Fruit fly (Drosophila melanogaster) whole organism, embryonic: ENCODE results near the gene Pp2A-29B.

ENCODE experiments used
- CG11695 ChIP-seq: fragments of 200-800 bp; sonication (Bioruptor generic); IDR thresholded peaks from 3 replicates; pipeline ENCODE4 v1.3.6; 2022; ENCODE audit warnings: missing biosample characterization, missing genetic modification characterization
- CG13123 ChIP-seq: fragments of 200-800 bp; sonication (Bioruptor generic); optimal IDR thresholded peaks from 2 replicates; lab custom pipeline; 2016; ENCODE audit warnings: missing biosample characterization, missing genetic modification characterization
- CG14050 ChIP-seq: fragments of 200-800 bp; sonication (Bioruptor generic); IDR thresholded peaks from 3 replicates; pipeline ENCODE4 v1.3.6; 2022; ENCODE audit warnings: missing biosample characterization, missing genetic modification characterization
- CG17359 ChIP-seq: fragments of 200-800 bp; sonication (Bioruptor generic); optimal IDR thresholded peaks from 3 replicates; lab custom pipeline; 2018; ENCODE audit warnings: missing biosample characterization, mild to moderate bottlenecking, missing genetic modification characterization, moderate library complexity
- CG2712 ChIP-seq: fragments of 200-800 bp; optimal IDR thresholded peaks from 3 replicates; lab custom pipeline; 2019; ENCODE audit warnings: missing biosample characterization, mild to moderate bottlenecking, missing genetic modification characterization, moderate library complexity
- CG2889 ChIP-seq: fragments of 200-800 bp; sonication (Bioruptor generic); IDR thresholded peaks from 3 replicates; pipeline ENCODE4 v1.3.6; 2022; ENCODE audit warnings: missing biosample characterization, missing genetic modification characterization
- CG3065 ChIP-seq: fragments of 200-800 bp; sonication (Bioruptor generic); optimal IDR thresholded peaks from 2 replicates; lab custom pipeline; 2016; ENCODE audit warnings: missing biosample characterization, missing genetic modification characterization
- CG43689 ChIP-seq: fragments of 200-800 bp; sonication (Bioruptor generic); IDR thresholded peaks from 2 replicates; pipeline ENCODE4 v1.3.6; 2022; ENCODE audit warnings: missing biosample characterization, missing genetic modification characterization
- CG4730 ChIP-seq: fragments of 200-800 bp; sonication (Bioruptor generic); IDR thresholded peaks from 2 replicates; pipeline ENCODE4 v1.3.6; 2022; ENCODE audit warnings: missing biosample characterization, missing genetic modification characterization
- CG6765 ChIP-seq: fragments of 200-800 bp; sonication (Bioruptor generic); optimal IDR thresholded peaks from 3 replicates; lab custom pipeline; 2017; ENCODE audit warnings: missing biosample characterization, mild to moderate bottlenecking, missing genetic modification characterization
- CG8478 ChIP-seq: fragments of >200 bp; optimal IDR thresholded peaks from 2 replicates; lab custom pipeline; 2018
- CG9609 ChIP-seq: fragments of 200-800 bp; sonication (Bioruptor generic); optimal IDR thresholded peaks from 3 replicates; lab custom pipeline; 2016; ENCODE audit warnings: missing biosample characterization, missing genetic modification characterization
- CG9817 ChIP-seq: fragments of 200-800 bp; sonication (Bioruptor generic); optimal IDR thresholded peaks from 2 replicates; lab custom pipeline; 2018; ENCODE audit warnings: missing biosample characterization, mild to moderate bottlenecking, missing genetic modification characterization, moderate library complexity
- Dip3 ChIP-seq: fragments of 200-800 bp; sonication (Bioruptor generic); optimal IDR thresholded peaks from 3 replicates; lab custom pipeline; 2016; ENCODE audit warnings: missing biosample characterization, missing genetic modification characterization
- Dll ChIP-seq: fragments of 200-800 bp; sonication (Bioruptor generic); IDR thresholded peaks from 4 replicates; pipeline ENCODE4 v1.3.6; 2022; ENCODE audit warnings: missing biosample characterization, missing genetic modification characterization; ENCODE audit not compliant: partially characterized antibody
- Dref ChIP-seq: fragments of 200-800 bp; sonication (Bioruptor generic); IDR thresholded peaks from 2 replicates; pipeline ENCODE4 v1.3.6; 2022; ENCODE audit warnings: missing biosample characterization, missing genetic modification characterization
- Lpt ChIP-seq: fragments of >200 bp; optimal IDR thresholded peaks from 2 replicates; lab custom pipeline; 2018; ENCODE audit warnings: missing biosample characterization, missing genetic modification characterization
- MBD-R2 ChIP-seq: fragments of 200-800 bp; sonication (Bioruptor generic); IDR thresholded peaks from 2 replicates; pipeline ENCODE4 v1.3.6; 2022; ENCODE audit warnings: missing biosample characterization, missing genetic modification characterization
- Max ChIP-seq: fragments of 200-800 bp; sonication (Bioruptor generic); optimal IDR thresholded peaks from 2 replicates; lab custom pipeline; 2016; ENCODE audit warnings: missing biosample characterization, mild to moderate bottlenecking, missing genetic modification characterization
- Meics ChIP-seq: fragments of 200-800 bp; sonication (Bioruptor generic); optimal IDR thresholded peaks from 2 replicates; lab custom pipeline; 2017; ENCODE audit warnings: missing biosample characterization, mild to moderate bottlenecking, missing genetic modification characterization
- NFAT ChIP-seq: fragments of 200-800 bp; sonication (Bioruptor generic); IDR thresholded peaks from 2 replicates; pipeline ENCODE4 v1.3.6; 2022; ENCODE audit warnings: missing biosample characterization, missing genetic modification characterization
- Sin3A ChIP-seq: fragments of >200 bp; optimal IDR thresholded peaks from 2 replicates; lab custom pipeline; 2018
- Sox100B ChIP-seq: fragments of 200-800 bp; sonication (Bioruptor generic); optimal IDR thresholded peaks from 3 replicates; lab custom pipeline; 2018; ENCODE audit warnings: missing biosample characterization, mild to moderate bottlenecking, missing genetic modification characterization
- Spps ChIP-seq: fragments of 200-800 bp; sonication (Bioruptor generic); optimal IDR thresholded peaks from 2 replicates; lab custom pipeline; 2018; ENCODE audit warnings: missing biosample characterization, mild to moderate bottlenecking, missing genetic modification characterization
- Usf ChIP-seq: fragments of 200-800 bp; sonication (Bioruptor generic); optimal IDR thresholded peaks from 2 replicates; lab custom pipeline; 2017; ENCODE audit warnings: missing genotype, missing biosample characterization, missing genetic modification characterization
- bbx ChIP-seq: fragments of 200-800 bp; sonication (Bioruptor generic); IDR thresholded peaks from 2 replicates; pipeline ENCODE4 v1.3.6; 2022; ENCODE audit warnings: missing biosample characterization, missing genetic modification characterization; ENCODE audit not compliant: partially characterized antibody
- bowl ChIP-seq: fragments of 200-800 bp; sonication (Bioruptor generic); IDR thresholded peaks from 2 replicates; pipeline ENCODE4 v1.3.6; 2022; ENCODE audit warnings: missing biosample characterization, missing genetic modification characterization
- dm ChIP-seq: fragments of 200-800 bp; sonication (Bioruptor generic); optimal IDR thresholded peaks from 3 replicates; lab custom pipeline; 2016; ENCODE audit warnings: missing biosample characterization, missing genetic modification characterization
- dmrt99B ChIP-seq: fragments of 200-800 bp; sonication (Bioruptor generic); optimal IDR thresholded peaks from 2 replicates; lab custom pipeline; 2018; ENCODE audit warnings: missing biosample characterization, mild to moderate bottlenecking, missing genetic modification characterization, moderate library complexity
- ems ChIP-seq: fragments of 200-800 bp; sonication (Bioruptor generic); optimal IDR thresholded peaks from 3 replicates; lab custom pipeline; 2016; ENCODE audit warnings: missing biosample characterization, missing genetic modification characterization
- exex ChIP-seq: fragments of 200-800 bp; sonication (Bioruptor generic); optimal IDR thresholded peaks from 4 replicates; lab custom pipeline; 2018; ENCODE audit warnings: missing biosample characterization, mild to moderate bottlenecking, missing genetic modification characterization, moderate library complexity
- fd96Cb ChIP-seq: fragments of 200-800 bp; sonication (Bioruptor generic); optimal IDR thresholded peaks from 2 replicates; lab custom pipeline; 2018; ENCODE audit warnings: missing biosample characterization, mild to moderate bottlenecking, missing genetic modification characterization, moderate library complexity
- ham ChIP-seq: fragments of 200-800 bp; sonication (Bioruptor generic); IDR thresholded peaks from 2 replicates; pipeline ENCODE4 v1.3.6; 2022; ENCODE audit warnings: missing biosample characterization, missing genetic modification characterization
- hth ChIP-seq: fragments of >200 bp; optimal IDR thresholded peaks from 2 replicates; lab custom pipeline; 2017; ENCODE audit warnings: inconsistent platforms
- klu ChIP-seq: fragments of 200-800 bp; sonication (Bioruptor generic); IDR thresholded peaks from 2 replicates; pipeline ENCODE4 v1.3.6; 2022; ENCODE audit warnings: missing biosample characterization, missing genetic modification characterization
- lab ChIP-seq: fragments of 200-800 bp; sonication (Bioruptor generic); optimal IDR thresholded peaks from 3 replicates; lab custom pipeline; 2017; ENCODE audit warnings: missing biosample characterization, missing genetic modification characterization, mild to moderate bottlenecking, moderate library complexity, missing genetic modification reagents
- lbe ChIP-seq: fragments of 200-800 bp; sonication (Bioruptor generic); optimal IDR thresholded peaks from 2 replicates; lab custom pipeline; 2016; ENCODE audit warnings: missing biosample characterization, mild to moderate bottlenecking, missing genetic modification characterization
- org-1 ChIP-seq: fragments of 200-800 bp; sonication (Bioruptor generic); optimal IDR thresholded peaks from 2 replicates; lab custom pipeline; 2017; ENCODE audit warnings: missing biosample characterization, missing genetic modification characterization
- prd ChIP-seq, 3 experiments: fragments of >200 bp in 2 of 3; fragments of 200-800 bp in 1 of 3; sonication (Bioruptor generic) in 1 of 3; optimal IDR thresholded peaks in 2 of 3; IDR thresholded peaks in 1 of 3; 2 replicates in 2 of 3; 3 replicates in 1 of 3; pipeline versions ENCODE4 v1.3.6 to Lab custom; 2017 to 2022; ENCODE audit warnings: missing biosample characterization in 1 of 3, missing genetic modification characterization in 1 of 3
- ro ChIP-seq: fragments of 200-800 bp; sonication (Bioruptor generic); IDR thresholded peaks from 2 replicates; pipeline ENCODE4 v1.3.6; 2022; ENCODE audit warnings: missing biosample characterization, missing genetic modification characterization
- row ChIP-seq: fragments of 200-800 bp; sonication (Bioruptor generic); IDR thresholded peaks from 3 replicates; pipeline ENCODE4 v1.3.6; 2022; ENCODE audit warnings: missing biosample characterization, missing genetic modification characterization
- scrt ChIP-seq: fragments of 200-800 bp; sonication (Bioruptor generic); optimal IDR thresholded peaks from 2 replicates; lab custom pipeline; 2018; ENCODE audit warnings: missing biosample characterization, mild to moderate bottlenecking, missing genetic modification characterization, moderate library complexity
- sim ChIP-seq: fragments of 200-800 bp; sonication (Bioruptor generic); IDR thresholded peaks from 2 replicates; pipeline ENCODE4 v1.3.6; 2022; ENCODE audit warnings: missing biosample characterization, missing genetic modification characterization
- sqz ChIP-seq: fragments of 200-800 bp; sonication (Bioruptor generic); optimal IDR thresholded peaks from 3 replicates; lab custom pipeline; 2018; ENCODE audit warnings: missing biosample characterization, mild to moderate bottlenecking, missing genetic modification characterization
- stwl ChIP-seq: fragments of 200-800 bp; sonication (Bioruptor generic); optimal IDR thresholded peaks from 3 replicates; lab custom pipeline; 2018; ENCODE audit warnings: missing biosample characterization, mild to moderate bottlenecking, missing genetic modification characterization, moderate library complexity
- tll ChIP-seq, 2 experiments: fragments of 200-800 bp in 1 of 2; fragments of >200 bp in 1 of 2; sonication (Bioruptor generic) in 1 of 2; optimal IDR thresholded peaks; 2 replicates each; lab custom pipeline; 2017 to 2019; ENCODE audit warnings: missing biosample characterization in 2 of 2, missing genetic modification characterization in 2 of 2, mild to moderate bottlenecking in 1 of 2, moderate library complexity in 1 of 2
- trh ChIP-seq: fragments of 200-800 bp; sonication (Bioruptor generic); optimal IDR thresholded peaks from 2 replicates; lab custom pipeline; 2016; ENCODE audit warnings: missing biosample characterization, missing genetic modification characterization
- vnd ChIP-seq: fragments of 200-800 bp; sonication (Bioruptor generic); IDR thresholded peaks from 3 replicates; pipeline ENCODE4 v1.3.6; 2022; ENCODE audit warnings: missing biosample characterization, missing genetic modification characterization; ENCODE audit not compliant: partially characterized antibody
- zen ChIP-seq: fragments of 200-800 bp; sonication (Bioruptor generic); optimal IDR thresholded peaks from 3 replicates; lab custom pipeline; 2018; ENCODE audit warnings: missing biosample characterization, mild to moderate bottlenecking, missing genetic modification characterization, moderate library complexity

Pp2A-29B gene

DNA sequence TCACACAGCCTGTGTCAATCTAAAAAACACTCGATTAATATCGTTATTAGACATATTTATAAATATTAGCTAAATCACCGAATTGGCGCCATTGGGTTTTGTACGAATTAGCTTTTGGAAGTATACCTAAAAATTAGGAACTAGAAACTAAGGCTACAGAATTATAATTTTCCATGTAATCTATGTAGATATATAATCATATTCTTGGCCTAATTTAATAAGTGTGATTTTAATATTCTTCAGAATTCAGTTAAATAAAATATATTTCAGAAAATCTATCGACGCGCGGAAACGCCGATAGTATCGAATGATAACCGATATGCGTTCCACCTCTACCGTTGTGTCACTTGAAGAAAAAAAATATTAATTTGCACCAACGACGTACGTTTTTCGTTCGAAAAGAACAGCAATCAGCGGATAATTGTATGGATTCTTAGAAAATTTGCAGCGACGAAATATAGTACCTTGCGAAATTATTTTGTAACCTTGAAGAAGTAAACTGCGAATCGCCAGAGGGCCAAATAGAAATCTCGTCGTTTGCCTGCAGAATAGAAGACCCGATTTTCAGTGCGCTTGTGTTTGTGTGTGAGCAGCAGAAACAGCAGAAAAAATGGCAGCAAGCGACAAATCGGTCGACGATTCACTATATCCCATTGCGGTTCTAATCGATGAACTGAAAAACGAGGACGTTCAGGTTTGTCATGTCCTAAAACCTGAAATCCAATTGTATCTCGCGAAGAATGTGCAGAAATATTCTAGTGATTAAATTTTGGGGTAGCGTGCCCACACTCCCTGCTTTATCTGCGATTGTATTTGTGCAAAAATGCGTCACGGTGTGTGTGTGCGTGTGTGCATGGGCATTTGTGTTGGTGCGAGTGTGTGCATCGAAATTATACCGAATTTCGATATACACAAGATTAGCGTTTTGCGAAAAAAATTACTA, at the start of gene Pp2A-29B:
Gene Pp2A-29B, plus strand, starts transcription at position 338 of the 943 bp plus-strand sequence.
- TF ChIP-seq CG13123 (GFP tag; lab: Kevin White, UChicago) (no peak), CG6765 (no peak), CG2889 (GFP tag; lab: Robert Waterston, UW) (no peak), ham (GFP tag; lab: Robert Waterston, UW) (no peak), Max (peak; percentile 23), Sin3A (lab: Kevin White, UChicago) (peak; percentile 32), dm (GFP tag; lab: Kevin White, UChicago) (no peak), exex (tag; lab: Kevin White, UChicago) (peak; percentile 35), hth (no peak), Dref (GFP tag; lab: Robert Waterston, UW) (peak; percentile 57), Usf (no peak), Dll (GFP tag; lab: Robert Waterston, UW) (peak; percentile 100), sim (GFP tag; lab: Robert Waterston, UW) (no peak), bowl (no peak), Dip3 (peak; percentile 19), org-1 (no peak), stwl (tag; lab: Kevin White, UChicago) (peak; percentile 51), vnd (peak; percentile 100), zen (peak; percentile 59), CG43689 (GFP tag; lab: Robert Waterston, UW) (no peak), scrt (GFP tag; lab: Kevin White, UChicago) (peak; percentile 22), dmrt99B (no peak), lab (GFP tag; lab: Kevin White, UChicago) (peak; percentile 15), CG11695 (GFP tag; lab: Robert Waterston, UW) (no peak), CG9609 (GFP tag; lab: Kevin White, UChicago) (no peak), CG3065 (GFP tag; lab: Kevin White, UChicago) (no peak), ro (no peak), row (GFP tag; lab: Robert Waterston, UW) (peak; percentile 85), Meics (GFP tag; lab: Kevin White, UChicago) (no peak), Spps (tag; lab: Kevin White, UChicago) (no peak), sqz (peak; percentile 93), CG14050 (GFP tag; lab: Robert Waterston, UW) (no peak), bbx (GFP tag; lab: Robert Waterston, UW) (peak; percentile 98), CG9817 (tag; lab: Kevin White, UChicago) (peak; percentile 17), tll (GFP tag; optimal IDR thresholded peaks at IDR 0.05; lab: Kevin White, UChicago) (no peak), CG2712 (tag; lab: Kevin White, UChicago) (peak; percentile 61), Lpt (GFP tag; lab: Kevin White, UChicago) (no peak), klu (GFP tag; lab: Robert Waterston, UW) (peak; percentile 45; the same call in 1 of the 2 replicates), lbe (GFP tag; lab: Kevin White, UChicago) (peak; percentile 41), Sox100B (GFP tag; lab: Kevin White, UChicago) (peak; percentile 21), ems (GFP tag; lab: Kevin White, UChicago) (no peak), prd (optimal IDR thresholded peaks at IDR 0.05; lab: Kevin White, UChicago) (no peak), prd (GFP tag; IDR thresholded peaks at IDR 0.05; lab: Robert Waterston, UW) (peak; percentile 24; the same call in 1 of the 3 replicates), CG17359 (tag; lab: Kevin White, UChicago) (peak; percentile 28), MBD-R2 (GFP tag; lab: Robert Waterston, UW) (0 out of 2 replicates have a peak, but pooled peaks have one; percentile 7), CG4730 (no peak), CG8478 (lab: Kevin White, UChicago) (peak; percentile 84), trh (no peak), fd96Cb (tag; lab: Kevin White, UChicago) (no peak), NFAT (no peak)
